Worm (Caenorhabditis elegans) whole organism, late embryonic: Measurements from ENCODE around the gene C15H9.4.

Source experiments
- F13H6.1 ChIP-seq: sonication (generic microtip); optimal IDR thresholded peaks from 2 replicates; lab custom pipeline; 2016; ENCODE audit warnings: missing genetic modification characterization, missing compliant biosample characterization
- K02D7.2 ChIP-seq: sonication (generic microtip); optimal IDR thresholded peaks from 2 replicates; lab custom pipeline; 2017; ENCODE audit warnings: mild to moderate bottlenecking, missing genetic modification characterization, missing compliant biosample characterization
- ama-1 ChIP-seq: fragments of 150-350 bp; optimal IDR thresholded peaks from 2 replicates; lab custom pipeline; 2014
- ceh-45 ChIP-seq: fragments of 200-800 bp; sonication (Bioruptor generic); IDR thresholded peaks from 2 replicates; pipeline ENCODE4 v1.3.6; 2022; ENCODE audit warnings: missing genetic modification reagents, missing genetic modification characterization, missing compliant biosample characterization
- elt-4 ChIP-seq: sonication (generic microtip); optimal IDR thresholded peaks from 2 replicates; lab custom pipeline; 2016; ENCODE audit warnings: missing genetic modification characterization, missing compliant biosample characterization
- hlh-6 ChIP-seq: sonication (generic microtip); optimal IDR thresholded peaks from 2 replicates; lab custom pipeline; 2016; ENCODE audit warnings: missing genotype, missing genetic modification characterization, missing compliant biosample characterization
- lim-6 ChIP-seq: sonication (generic microtip); optimal IDR thresholded peaks from 2 replicates; lab custom pipeline; 2016; ENCODE audit warnings: missing genetic modification characterization, missing compliant biosample characterization
- nfya-1 ChIP-seq: sonication (generic microtip); optimal IDR thresholded peaks from 2 replicates; lab custom pipeline; 2017; ENCODE audit warnings: missing genetic modification characterization, mild to moderate bottlenecking, missing compliant biosample characterization, antibody characterized with exemption, moderate library complexity
- pat-9 ChIP-seq: fragments of 200-800 bp; sonication (Bioruptor generic); optimal IDR thresholded peaks from 2 replicates; lab custom pipeline; 2018; ENCODE audit warnings: mild to moderate bottlenecking, missing genetic modification characterization, moderate library complexity, missing compliant biosample characterization
- pha-4 ChIP-seq: fragments of 150-350 bp; optimal IDR thresholded peaks from 2 replicates; lab custom pipeline; 2018; ENCODE audit warnings: missing biosample characterization, missing genetic modification reagents, missing genetic modification characterization
- sox-2 ChIP-seq: fragments of 200-800 bp; sonication (Bioruptor generic); IDR thresholded peaks from 2 replicates; pipeline ENCODE4 v1.3.6; 2022; ENCODE audit warnings: missing genetic modification reagents, missing genetic modification characterization, missing compliant biosample characterization
- tbx-2 ChIP-seq: sonication (generic microtip); optimal IDR thresholded peaks from 2 replicates; lab custom pipeline; 2016; ENCODE audit warnings: missing genetic modification characterization, missing compliant biosample characterization
- unc-55 ChIP-seq: sonication (generic microtip); optimal IDR thresholded peaks from 2 replicates; lab custom pipeline; 2017; ENCODE audit warnings: missing biosample characterization, missing genetic modification reagents, missing genetic modification characterization
- zip-5 ChIP-seq: sonication (generic microtip); optimal IDR thresholded peaks from 2 replicates; lab custom pipeline; 2016; ENCODE audit warnings: missing genetic modification characterization, missing compliant biosample characterization

DNA sequence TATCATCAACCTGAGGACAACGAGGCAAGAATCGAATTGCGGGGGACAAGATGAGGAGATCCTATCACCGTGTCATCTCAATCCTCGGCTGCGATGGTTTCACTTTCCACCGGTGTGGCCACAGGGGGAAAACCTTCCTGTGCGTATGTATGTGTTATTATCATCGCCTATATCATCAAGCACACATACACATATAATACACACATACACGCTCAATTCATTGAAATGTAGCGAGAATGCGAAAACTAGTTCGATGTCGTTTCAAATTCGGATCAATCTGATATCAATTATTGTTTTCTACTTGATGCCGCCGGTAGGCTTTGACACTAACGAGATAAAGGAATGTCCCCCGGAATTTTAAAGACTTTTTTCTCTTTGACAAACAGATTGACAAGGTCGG is 46.6 kb upstream of the C15H9.4 start:
- TF ChIP-seq elt-4 (tag; lab: Kevin White, UChicago): no peak
- no peak for TF ChIP-seq pat-9
- TF ChIP-seq F13H6.1 (tag; lab: Kevin White, UChicago): no peak
- no peak for TF ChIP-seq sox-2 (GFP tag; lab: Robert Waterston, UW)
- no peak for TF ChIP-seq nfya-1 (tag; lab: Kevin White, UChicago)
- TF ChIP-seq ceh-45 (GFP tag; lab: Robert Waterston, UW): no peak
- TF ChIP-seq K02D7.2: no peak
- TF ChIP-seq lim-6 (tag; lab: Kevin White, UChicago): no peak
- no peak for TF ChIP-seq tbx-2 (tag; lab: Kevin White, UChicago)
- TF ChIP-seq ama-1: no peak
- no peak for TF ChIP-seq unc-55
- TF ChIP-seq hlh-6 (tag; lab: Kevin White, UChicago): no peak
- TF ChIP-seq zip-5: no peak
- TF ChIP-seq pha-4 (tag; lab: Kevin White, UChicago): no peak
